Worm (Caenorhabditis elegans): ENCODE results near the gene ttb-1.

- TF ChIP-seq unc-62 (GFP tag; optimal IDR thresholded peaks at IDR 0.05) (no peak), unc-130 (GFP tag; optimal IDR thresholded peaks at IDR 0.05) (peak; percentile 11), egrh-3 (GFP tag; IDR thresholded peaks at IDR 0.05) (no peak; the same call in 1 of the 2 replicates), sea-2 (GFP tag; IDR thresholded peaks at IDR 0.05) (no peak), athp-1 (tag; optimal IDR thresholded peaks at IDR 0.05) (no peak), ztf-28 (GFP tag; IDR thresholded peaks at IDR 0.05) (no peak), nfya-1 (tag; optimal IDR thresholded peaks at IDR 0.05; ENCODE audit: borderline replicate concordance, insufficient read depth) (no peak), B0261.1 (tag; optimal IDR thresholded peaks at IDR 0.05) (no peak), ztf-3 (GFP tag; optimal IDR thresholded peaks at IDR 0.05) (no peak)
These were observed 29.1 kb downstream of the ttb-1 start, which contains the start of gene arid-1 for ce11 chrV:185694-186217.
